Fruit fly (Drosophila melanogaster) Kc167 (cell line): ENCODE measurements around the gene CG13898.

Source experiments
- Myc ChIP-seq: fragments of >200 bp; optimal IDR thresholded peaks from 2 replicates; lab custom pipeline; 2017; ENCODE audit warnings: missing external identifiers
- Sin3A ChIP-seq: fragments of >200 bp; optimal IDR thresholded peaks from 2 replicates; lab custom pipeline; 2018; ENCODE audit warnings: missing external identifiers
- h ChIP-seq: fragments of >200 bp; optimal IDR thresholded peaks from 3 replicates; lab custom pipeline; 2018; ENCODE audit warnings: missing external identifiers
- insv ChIP-seq: fragments of >200 bp; optimal IDR thresholded peaks from 3 replicates; lab custom pipeline; 2018; ENCODE audit warnings: missing external identifiers
- psq ChIP-seq: fragments of >200 bp; optimal IDR thresholded peaks from 2 replicates; lab custom pipeline; 2017; ENCODE audit warnings: missing external identifiers
- ttk ChIP-seq: sonication (Bioruptor generic); optimal IDR thresholded peaks from 2 replicates; lab custom pipeline; 2017; ENCODE audit warnings: missing external identifiers

The CG13898 gene

dm6 chr3L:822619-823018, 18.8 kb upstream of the CG13898 start:
- TF ChIP-seq Myc (lab: Kevin White, UChicago), result no peak
- TF ChIP-seq h (lab: Kevin White, UChicago), result no peak
- TF ChIP-seq Sin3A, result no peak
- no peak for TF ChIP-seq ttk
- no peak for TF ChIP-seq psq
- TF ChIP-seq insv (lab: Kevin White, UChicago), result no peak

dm6 chr3L:821951-822350, 18.1 kb upstream of the CG13898 start:
- TF ChIP-seq insv (lab: Kevin White, UChicago) (no peak), h (lab: Kevin White, UChicago) (no peak), Myc (lab: Kevin White, UChicago) (no peak), ttk (no peak), psq (no peak), Sin3A (no peak)

dm6 chr3L:820975-821598, 17.2 kb upstream of the CG13898 start:
- TF ChIP-seq psq (no peak), ttk (no peak), h (lab: Kevin White, UChicago) (no peak), Sin3A (no peak), Myc (lab: Kevin White, UChicago) (no peak), insv (lab: Kevin White, UChicago) (no peak)

dm6 chr3L:820332-820731, 16.5 kb upstream of the CG13898 start:
- TF ChIP-seq insv (lab: Kevin White, UChicago) (no peak), Myc (lab: Kevin White, UChicago) (no peak), psq (no peak), h (lab: Kevin White, UChicago) (no peak), ttk (no peak), Sin3A (no peak)

- TF ChIP-seq Sin3A (no peak), Myc (lab: Kevin White, UChicago) (no peak), ttk (no peak), insv (lab: Kevin White, UChicago) (no peak), psq (no peak), h (lab: Kevin White, UChicago) (no peak)
Measured at dm6 chr3L:819297-819886, 15.5 kb upstream of the CG13898 start.

- TF ChIP-seq h (lab: Kevin White, UChicago) (no peak), ttk (no peak), Myc (lab: Kevin White, UChicago) (no peak), insv (lab: Kevin White, UChicago) (no peak), Sin3A (no peak), psq (no peak)
Measured at dm6 chr3L:818438-819138, 14.7 kb upstream of the CG13898 start.

- TF ChIP-seq ttk (no peak), insv (lab: Kevin White, UChicago) (no peak), Sin3A (no peak), Myc (lab: Kevin White, UChicago) (no peak), psq (no peak), h (lab: Kevin White, UChicago) (no peak)
Measured at dm6 chr3L:817708-818107, 13.9 kb upstream of the CG13898 start.

- TF ChIP-seq insv (lab: Kevin White, UChicago), result no peak
- TF ChIP-seq Myc (lab: Kevin White, UChicago), result no peak
- no peak for TF ChIP-seq psq
Measured at dm6 chr3L:815234-816200, 11.7 kb upstream of the CG13898 start.

dm6 chr3L:813911-814310, 10.1 kb upstream of the CG13898 start:
- TF ChIP-seq h (lab: Kevin White, UChicago) (no peak), insv (lab: Kevin White, UChicago) (no peak), Sin3A (no peak), psq (no peak), ttk (no peak), Myc (lab: Kevin White, UChicago) (no peak)

dm6 chr3L:813229-813837, 9.5 kb upstream of the CG13898 start:
- TF ChIP-seq ttk, result no peak
- no peak for TF ChIP-seq Sin3A
- TF ChIP-seq Myc (lab: Kevin White, UChicago), result no peak
- TF ChIP-seq insv (lab: Kevin White, UChicago), result no peak
- no peak for TF ChIP-seq h (lab: Kevin White, UChicago)
- TF ChIP-seq psq, result no peak

- no peak for TF ChIP-seq Sin3A
- no peak for TF ChIP-seq psq
- TF ChIP-seq h (lab: Kevin White, UChicago), result no peak
- TF ChIP-seq ttk, result no peak
- no peak for TF ChIP-seq Myc (lab: Kevin White, UChicago)
- no peak for TF ChIP-seq insv (lab: Kevin White, UChicago)
Measured at dm6 chr3L:811816-812215, 8.0 kb upstream of the CG13898 start.
